Worm (Caenorhabditis elegans): ENCODE results near the gene C28A5.1.
A peak's percentile ranks its signal among the peaks of the same experiment; 100 is the strongest.

The C28A5.1 gene

ce11 chrIII:4434294-4434781 lies at the start of gene C28A5.1:
Gene C28A5.1 (minus strand): TSS chrIII:4434344.
- TF ChIP-seq med-1 (GFP tag; optimal IDR thresholded peaks at IDR 0.05; ENCODE audit: insufficient read depth) = no peak

DNA sequence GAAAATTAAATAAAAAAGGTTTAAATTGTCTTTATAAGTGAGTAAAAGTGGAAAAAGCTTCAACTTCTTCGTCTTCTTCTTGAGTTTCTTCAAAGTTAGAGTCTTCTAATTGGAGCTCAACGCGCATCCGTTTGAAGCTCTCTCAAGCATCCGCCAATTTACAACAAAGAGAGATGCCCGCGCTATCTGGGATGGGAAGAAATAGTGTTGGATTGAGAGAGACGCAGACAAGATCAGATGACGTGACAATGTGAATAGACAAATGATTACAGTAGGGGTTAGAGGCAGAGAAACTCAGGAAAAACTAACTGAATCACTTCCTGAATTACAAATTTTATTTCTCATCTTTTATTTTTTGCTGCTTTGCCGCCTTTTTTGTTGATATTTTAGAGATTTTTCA lies 48.8 kb upstream of the C28A5.1 start:
- no peak for TF ChIP-seq ztf-23 (GFP tag; IDR thresholded peaks at IDR 0.05)
- TF ChIP-seq flt-1 (GFP tag; IDR thresholded peaks at IDR 0.05) = no peak
- no peak for TF ChIP-seq tab-1 (GFP tag; IDR thresholded peaks at IDR 0.05)
- no peak for TF ChIP-seq cog-1 (tag; optimal IDR thresholded peaks at IDR 0.05)
- TF ChIP-seq T22C8.4 (GFP tag; IDR thresholded peaks at IDR 0.05) = no peak
- no peak for TF ChIP-seq ztf-29 (GFP tag; IDR thresholded peaks at IDR 0.05)
- TF ChIP-seq ref-1 (GFP tag; conservative IDR thresholded peaks at IDR 0.05) = no peak
- TF ChIP-seq med-1 (GFP tag; optimal IDR thresholded peaks at IDR 0.05; ENCODE audit: insufficient read depth) = no peak
- TF ChIP-seq klf-2 (GFP tag; conservative IDR thresholded peaks at IDR 0.05) = no peak

DNA sequence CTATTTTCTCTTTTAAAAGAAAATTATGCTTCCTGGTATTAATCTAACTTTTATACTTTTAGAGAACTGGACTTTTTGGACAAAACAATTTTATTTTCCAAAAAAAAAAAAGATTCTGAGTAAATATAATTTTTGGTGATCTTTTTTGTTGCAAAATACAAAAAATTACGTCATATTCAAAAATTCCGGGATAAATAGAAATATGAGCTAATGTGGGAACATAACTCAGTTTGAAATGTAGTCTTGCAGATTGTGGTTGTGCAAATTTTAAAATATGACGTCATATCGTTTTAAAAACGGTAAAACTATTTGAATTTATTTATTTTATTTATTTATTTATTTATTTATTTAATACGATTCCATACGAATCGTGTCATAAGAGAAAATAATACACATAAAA lies 47.6 kb upstream of the C28A5.1 start:
- no peak for TF ChIP-seq tab-1 (GFP tag; IDR thresholded peaks at IDR 0.05)
- no peak for TF ChIP-seq flt-1 (GFP tag; IDR thresholded peaks at IDR 0.05)
- TF ChIP-seq ztf-23 (GFP tag; IDR thresholded peaks at IDR 0.05) = no peak
- TF ChIP-seq T22C8.4 (GFP tag; IDR thresholded peaks at IDR 0.05) = no peak
- no peak for TF ChIP-seq klf-2 (GFP tag; conservative IDR thresholded peaks at IDR 0.05)
- TF ChIP-seq med-1 (GFP tag; optimal IDR thresholded peaks at IDR 0.05; ENCODE audit: insufficient read depth) = no peak
- TF ChIP-seq ztf-29 (GFP tag; IDR thresholded peaks at IDR 0.05) = no peak
- no peak for TF ChIP-seq cog-1 (tag; optimal IDR thresholded peaks at IDR 0.05)
- TF ChIP-seq ref-1 (GFP tag; conservative IDR thresholded peaks at IDR 0.05) = no peak

DNA sequence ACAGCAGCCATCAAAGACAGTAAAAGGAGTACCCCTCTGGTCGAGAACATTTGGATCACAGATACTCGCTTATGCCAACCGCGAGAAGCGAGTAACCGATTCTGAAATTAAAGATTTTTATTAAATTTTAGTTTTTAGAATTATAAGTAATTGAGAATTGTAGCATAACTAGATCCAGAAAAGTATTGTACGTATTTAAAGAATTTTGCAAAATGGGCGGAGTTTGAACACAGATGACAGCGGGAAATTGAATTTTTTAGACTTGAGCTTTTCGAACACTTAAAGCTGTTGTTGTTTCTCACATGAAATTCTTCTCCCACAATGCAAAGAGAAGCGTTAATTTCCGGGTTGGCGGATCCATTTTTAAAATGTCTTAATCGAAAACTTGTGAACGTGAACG lies 43.3 kb upstream of the C28A5.1 start, which contains the start of gene ins-17:
TSS of gene ins-17 (minus strand) at position 101 of the 400 bp plus-strand sequence.
- TF ChIP-seq cog-1 (tag; optimal IDR thresholded peaks at IDR 0.05) = no peak
- no peak for TF ChIP-seq klf-2 (GFP tag; conservative IDR thresholded peaks at IDR 0.05)
- TF ChIP-seq ztf-29 (GFP tag; IDR thresholded peaks at IDR 0.05) = no peak
- TF ChIP-seq med-1 (GFP tag; optimal IDR thresholded peaks at IDR 0.05; ENCODE audit: insufficient read depth) = no peak
- TF ChIP-seq tab-1 (GFP tag; IDR thresholded peaks at IDR 0.05) = no peak
- TF ChIP-seq T22C8.4 (GFP tag; IDR thresholded peaks at IDR 0.05) = no peak
- no peak for TF ChIP-seq ref-1 (GFP tag; conservative IDR thresholded peaks at IDR 0.05)
- TF ChIP-seq flt-1 (GFP tag; IDR thresholded peaks at IDR 0.05) = no peak
- TF ChIP-seq ztf-23 (GFP tag; IDR thresholded peaks at IDR 0.05) = no peak

DNA sequence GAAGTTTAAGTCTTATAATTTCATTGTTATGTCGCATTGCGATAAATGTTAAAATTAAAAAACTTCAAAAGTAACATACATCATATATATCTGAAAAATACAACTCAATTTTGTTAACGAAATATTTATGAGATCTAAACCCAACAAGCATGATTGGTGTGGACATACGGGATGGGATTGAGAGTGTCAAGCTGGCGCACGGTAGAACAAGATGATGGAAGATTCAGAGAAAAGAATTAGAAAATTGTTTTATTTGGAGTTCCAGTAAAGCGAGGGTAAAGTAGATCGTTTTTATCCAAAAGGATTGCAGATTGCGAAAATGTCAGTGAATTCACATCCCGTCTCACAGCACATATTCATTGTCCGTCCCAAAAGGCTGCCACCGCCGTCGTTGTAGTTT lies 42.7 kb upstream of the C28A5.1 start:
- TF ChIP-seq ref-1 (GFP tag; conservative IDR thresholded peaks at IDR 0.05) (no peak), ztf-23 (GFP tag; IDR thresholded peaks at IDR 0.05) (no peak), flt-1 (GFP tag; IDR thresholded peaks at IDR 0.05) (no peak), med-1 (GFP tag; optimal IDR thresholded peaks at IDR 0.05; ENCODE audit: insufficient read depth) (no peak), tab-1 (GFP tag; IDR thresholded peaks at IDR 0.05) (no peak), klf-2 (GFP tag; conservative IDR thresholded peaks at IDR 0.05) (no peak), T22C8.4 (GFP tag; IDR thresholded peaks at IDR 0.05) (no peak), cog-1 (tag; optimal IDR thresholded peaks at IDR 0.05) (no peak), ztf-29 (GFP tag; IDR thresholded peaks at IDR 0.05) (no peak)

- TF ChIP-seq ref-1 (GFP tag; conservative IDR thresholded peaks at IDR 0.05) (no peak), flt-1 (GFP tag; IDR thresholded peaks at IDR 0.05) (no peak), klf-2 (GFP tag; conservative IDR thresholded peaks at IDR 0.05) (no peak), tab-1 (GFP tag; IDR thresholded peaks at IDR 0.05) (no peak), med-1 (GFP tag; optimal IDR thresholded peaks at IDR 0.05; ENCODE audit: insufficient read depth) (no peak), ztf-29 (GFP tag; IDR thresholded peaks at IDR 0.05) (no peak), ztf-23 (GFP tag; IDR thresholded peaks at IDR 0.05) (no peak), cog-1 (tag; optimal IDR thresholded peaks at IDR 0.05) (no peak), T22C8.4 (GFP tag; IDR thresholded peaks at IDR 0.05) (no peak)
Observed at ce11 chrIII:4476313-4476712, 42.2 kb upstream of the C28A5.1 start.

ce11 chrIII:4475428-4475968 lies 41.4 kb upstream of the C28A5.1 start, which contains the start of gene rps-1:
Gene rps-1 (plus strand): TSS chrIII:4475918.
- TF ChIP-seq ztf-23 (GFP tag; IDR thresholded peaks at IDR 0.05) (peak; percentile 89), T22C8.4 (GFP tag; IDR thresholded peaks at IDR 0.05) (peak; percentile 29), med-1 (GFP tag; optimal IDR thresholded peaks at IDR 0.05; ENCODE audit: insufficient read depth) (peak; percentile 22), klf-2 (GFP tag; conservative IDR thresholded peaks at IDR 0.05) (0 out of 2 replicates have a peak, but pooled peaks have one; percentile 44), ztf-29 (GFP tag; IDR thresholded peaks at IDR 0.05) (peak; percentile 70), tab-1 (GFP tag; IDR thresholded peaks at IDR 0.05) (no peak), flt-1 (GFP tag; IDR thresholded peaks at IDR 0.05) (peak; percentile 89), cog-1 (tag; optimal IDR thresholded peaks at IDR 0.05) (peak; percentile 83), ref-1 (GFP tag; conservative IDR thresholded peaks at IDR 0.05) (no peak)

- TF ChIP-seq ztf-23 (GFP tag; IDR thresholded peaks at IDR 0.05) (no peak), med-1 (GFP tag; optimal IDR thresholded peaks at IDR 0.05; ENCODE audit: insufficient read depth) (no peak), ztf-29 (GFP tag; IDR thresholded peaks at IDR 0.05) (no peak), cog-1 (tag; optimal IDR thresholded peaks at IDR 0.05) (no peak), ref-1 (GFP tag; conservative IDR thresholded peaks at IDR 0.05) (no peak), klf-2 (GFP tag; conservative IDR thresholded peaks at IDR 0.05) (no peak), tab-1 (GFP tag; IDR thresholded peaks at IDR 0.05) (no peak), flt-1 (GFP tag; IDR thresholded peaks at IDR 0.05) (no peak)
Observed at ce11 chrIII:4474908-4475307, 40.8 kb upstream of the C28A5.1 start, which contains the start of gene ifet-1. Gene ifet-1 (minus strand): TSS chrIII:4475150.

DNA sequence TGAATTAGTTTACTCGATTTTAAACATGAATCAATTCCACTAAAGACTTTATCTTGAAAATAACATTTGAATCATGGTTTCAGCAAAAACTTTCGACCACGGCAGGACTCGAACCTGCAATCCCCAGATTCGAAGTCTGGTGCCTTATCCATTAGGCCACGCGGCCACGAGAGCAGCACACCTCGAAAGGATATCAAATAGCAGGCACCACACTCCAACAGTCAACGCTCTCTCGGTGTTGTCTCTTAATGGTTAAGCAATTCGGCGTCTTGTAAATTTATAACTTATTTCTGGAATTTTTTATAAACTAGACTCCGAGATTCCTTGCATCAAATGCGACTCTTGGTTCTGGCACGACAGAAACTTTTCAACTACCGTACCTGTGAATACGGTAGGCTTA lies 36.6 kb upstream of the C28A5.1 start:
- TF ChIP-seq klf-2 (GFP tag; conservative IDR thresholded peaks at IDR 0.05) = peak; percentile 91
- TF ChIP-seq T22C8.4 (GFP tag; IDR thresholded peaks at IDR 0.05) = peak; percentile 94
- TF ChIP-seq cog-1 (tag; optimal IDR thresholded peaks at IDR 0.05) = peak; percentile 81
- peak; percentile 83; the same call in 1 of the 2 replicates for TF ChIP-seq ztf-29 (GFP tag; IDR thresholded peaks at IDR 0.05)
- TF ChIP-seq flt-1 (GFP tag; IDR thresholded peaks at IDR 0.05) = peak; percentile 97
- peak; percentile 88 for TF ChIP-seq ztf-23 (GFP tag; IDR thresholded peaks at IDR 0.05)
- TF ChIP-seq med-1 (GFP tag; optimal IDR thresholded peaks at IDR 0.05; ENCODE audit: insufficient read depth) = peak; percentile 78
- TF ChIP-seq ref-1 (GFP tag; conservative IDR thresholded peaks at IDR 0.05) = peak; percentile 94
- TF ChIP-seq tab-1 (GFP tag; IDR thresholded peaks at IDR 0.05) = peak; percentile 97
